Worm (Caenorhabditis elegans): ENCODE measurements around the gene sdz-36.

ce11 chrIV:9716490-9716889 is 25.7 kb downstream of the sdz-36 start:
- TF ChIP-seq unc-130 (GFP tag; optimal IDR thresholded peaks at IDR 0.05) (no peak), sea-2 (GFP tag; IDR thresholded peaks at IDR 0.05) (no peak)

Measured in whole organism, young adult.